Worm (Caenorhabditis elegans): Measurements from ENCODE around the gene ilkp-1.

Gene ilkp-1

DNA sequence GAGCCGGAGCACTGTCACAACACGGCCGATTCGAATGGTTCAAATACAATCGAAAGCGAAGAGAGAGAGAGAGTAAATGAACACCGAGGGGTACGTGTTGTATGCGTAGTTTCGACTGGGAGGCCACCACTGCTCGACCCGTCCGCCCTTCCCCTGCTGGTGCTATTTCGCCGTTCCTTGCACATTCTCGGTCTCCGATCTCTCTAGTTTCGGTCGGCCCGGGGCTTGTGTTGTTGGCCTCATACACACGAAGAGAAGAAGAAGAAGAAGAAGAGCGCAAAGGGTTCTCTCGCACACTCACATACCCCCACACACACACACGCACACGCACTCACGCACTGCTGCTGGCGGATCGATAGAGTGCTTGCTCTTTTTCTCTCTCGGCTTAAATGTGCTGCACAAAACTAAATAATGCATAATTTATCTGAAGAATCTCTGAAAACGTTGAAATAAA, 7.2 kb upstream of the ilkp-1 start (continued):
- no peak for TF ChIP-seq snpc-1.1 (tag; optimal IDR thresholded peaks at IDR 0.05; ENCODE audit: insufficient read depth)
- no peak for TF ChIP-seq ceh-79 (tag; optimal IDR thresholded peaks at IDR 0.05)
- TF ChIP-seq atf-7 (tag; optimal IDR thresholded peaks at IDR 0.05), result peak; percentile 4
- TF ChIP-seq zfh-2 (GFP tag; conservative IDR thresholded peaks at IDR 0.05), result peak; percentile 96
- TF ChIP-seq B0261.1 (tag; optimal IDR thresholded peaks at IDR 0.05), result no peak
- TF ChIP-seq dpl-1 (GFP tag; optimal IDR thresholded peaks at IDR 0.05), result no peak
- TF ChIP-seq him-1 (tag; optimal IDR thresholded peaks at IDR 0.05), result no peak
- TF ChIP-seq ccch-3 (GFP tag; optimal IDR thresholded peaks at IDR 0.05), result no peak
- TF ChIP-seq dpff-1 (tag; optimal IDR thresholded peaks at IDR 0.05), result no peak
- no peak for TF ChIP-seq Y95B8A.8 (GFP tag; IDR thresholded peaks at IDR 0.05)
- no peak for TF ChIP-seq nhr-90 (tag; optimal IDR thresholded peaks at IDR 0.05)
- no peak for TF ChIP-seq C06A6.2 (GFP tag; conservative IDR thresholded peaks at IDR 0.05)
- TF ChIP-seq cebp-2 (GFP tag; IDR thresholded peaks at IDR 0.05), result no peak
- no peak for TF ChIP-seq ama-1 (optimal IDR thresholded peaks at IDR 0.05)
- peak; percentile 13 to 67 for TF ChIP-seq ama-1 (GFP tag; optimal IDR thresholded peaks at IDR 0.05)
- TF ChIP-seq hsf-1 (GFP tag; IDR thresholded peaks at IDR 0.05), result no peak
- TF ChIP-seq let-526 (GFP tag; IDR thresholded peaks at IDR 0.05), result no peak
- TF ChIP-seq let-607 (tag; optimal IDR thresholded peaks at IDR 0.05), result peak; percentile 9 to 14
- no peak for TF ChIP-seq lag-1 (GFP tag; IDR thresholded peaks at IDR 0.05)
- TF ChIP-seq fkh-3 (tag; optimal IDR thresholded peaks at IDR 0.05), result no peak
- no peak for TF ChIP-seq cebp-1 (GFP tag; IDR thresholded peaks at IDR 0.05)
- TF ChIP-seq cebp-1 (tag; optimal IDR thresholded peaks at IDR 0.05), result peak; percentile 80
- TF ChIP-seq unc-130 (GFP tag; optimal IDR thresholded peaks at IDR 0.05), result no peak
- 0 out of 2 replicates have a peak, but pooled peaks have one; percentile 29 for TF ChIP-seq Y67H2A.10 (GFP tag; conservative IDR thresholded peaks at IDR 0.05)
- TF ChIP-seq ets-4 (GFP tag; optimal IDR thresholded peaks at IDR 0.05), result peak; percentile 16
- TF ChIP-seq bed-2 (GFP tag; IDR thresholded peaks at IDR 0.05), result no peak
- peak; percentile 34 for TF ChIP-seq lin-54 (GFP tag; optimal IDR thresholded peaks at IDR 0.05)
- no peak for TF ChIP-seq xnd-1 (tag; optimal IDR thresholded peaks at IDR 0.05)
- TF ChIP-seq ceh-40 (GFP tag; IDR thresholded peaks at IDR 0.05), result no peak
- TF ChIP-seq F49E8.2 (tag; optimal IDR thresholded peaks at IDR 0.05; ENCODE audit: insufficient read depth), result no peak
- TF ChIP-seq hlh-12 (tag; optimal IDR thresholded peaks at IDR 0.05), result no peak

- no peak for TF ChIP-seq attf-6 (GFP tag; IDR thresholded peaks at IDR 0.05)
- TF ChIP-seq lsl-1 (GFP tag; optimal IDR thresholded peaks at IDR 0.05), result peak; percentile 63
- no peak for TF ChIP-seq B0336.3 (GFP tag; IDR thresholded peaks at IDR 0.05)
- TF ChIP-seq madf-8 (GFP tag; conservative IDR thresholded peaks at IDR 0.05), result peak; percentile 63
- peak; percentile 18 for TF ChIP-seq xnd-1 (tag; optimal IDR thresholded peaks at IDR 0.05)
- no peak for TF ChIP-seq snpc-3.4 (tag; optimal IDR thresholded peaks at IDR 0.05)
- TF ChIP-seq atf-7 (tag; optimal IDR thresholded peaks at IDR 0.05), result no peak
- peak; percentile 60; the same call in 1 of the 2 replicates for TF ChIP-seq madf-6 (GFP tag; IDR thresholded peaks at IDR 0.05)
These were observed 6.4 kb upstream of the ilkp-1 start for ce11 chrII:11043546-11044192.

- TF ChIP-seq zfh-2 (GFP tag; conservative IDR thresholded peaks at IDR 0.05), result peak; percentile 64
- no peak for TF ChIP-seq ekl-4 (GFP tag; IDR thresholded peaks at IDR 0.05)
- TF ChIP-seq T07F8.4 (tag; optimal IDR thresholded peaks at IDR 0.05), result no peak
- no peak for TF ChIP-seq ceh-58 (GFP tag; IDR thresholded peaks at IDR 0.05)
These were observed 5.9 kb upstream of the ilkp-1 start for ce11 chrII:11044193-11044568.

All from whole organism, young adult.